Fruit fly (Drosophila melanogaster) whole organism: ENCODE data around the gene CG4438.

ENCODE experiments used
- CG8478 ChIP-seq: fragments of >200 bp; optimal IDR thresholded peaks from 2 replicates; lab custom pipeline; 2018; ENCODE audit warnings: inconsistent platforms
- EcR ChIP-seq, 2 experiments: fragments of >200 bp; optimal IDR thresholded peaks; 2 replicates each; lab custom pipeline; 2017; ENCODE audit warnings: missing biosample characterization in 2 of 2, missing genetic modification characterization in 2 of 2, missing genetic modification reagents in 2 of 2
- pan ChIP-seq: fragments of >200 bp; optimal IDR thresholded peaks from 2 replicates; lab custom pipeline; 2017
- usp ChIP-seq: fragments of >200 bp; optimal IDR thresholded peaks from 2 replicates; lab custom pipeline; 2017; ENCODE audit warnings: missing biosample characterization, missing genetic modification characterization, mixed read lengths

DNA sequence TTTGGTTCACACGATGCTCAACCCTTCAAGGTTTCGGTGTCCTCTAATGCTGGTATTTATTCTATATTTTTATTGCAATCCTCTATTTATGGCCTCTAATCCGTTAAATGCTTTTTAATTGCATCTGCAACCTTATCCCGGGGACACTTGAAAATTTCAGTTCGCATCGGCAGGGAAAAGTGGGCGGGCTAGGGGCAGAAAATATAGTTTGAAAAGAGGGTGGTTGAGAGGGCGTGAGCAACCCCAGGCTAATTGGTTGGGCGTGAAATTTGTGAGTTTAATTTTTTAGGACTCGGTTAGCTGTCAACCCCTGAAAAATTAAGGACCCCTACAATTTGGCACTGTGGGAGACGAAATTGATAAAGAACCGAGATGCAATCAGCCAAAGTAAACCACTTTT is 48.0 kb upstream of the CG4438 start:
- no peak for TF ChIP-seq EcR (GFP tag; optimal IDR thresholded peaks at IDR 0.05; lab: Kevin White, UChicago)
- no peak for TF ChIP-seq usp (GFP tag; lab: Kevin White, UChicago)
- TF ChIP-seq pan, result no peak
- TF ChIP-seq CG8478 (lab: Kevin White, UChicago), result no peak
